Fruit fly (Drosophila melanogaster) S2 (cell line): ENCODE results near the gene ida.

Experiments
- CG8478 ChIP-seq: fragments of >200 bp; optimal IDR thresholded peaks from 2 replicates; lab custom pipeline; 2018
- CTCF ChIP-seq, 2 experiments: fragments of >200 bp; optimal IDR thresholded peaks; 2 replicates each; lab custom pipeline; 2018

ida gene

DNA sequence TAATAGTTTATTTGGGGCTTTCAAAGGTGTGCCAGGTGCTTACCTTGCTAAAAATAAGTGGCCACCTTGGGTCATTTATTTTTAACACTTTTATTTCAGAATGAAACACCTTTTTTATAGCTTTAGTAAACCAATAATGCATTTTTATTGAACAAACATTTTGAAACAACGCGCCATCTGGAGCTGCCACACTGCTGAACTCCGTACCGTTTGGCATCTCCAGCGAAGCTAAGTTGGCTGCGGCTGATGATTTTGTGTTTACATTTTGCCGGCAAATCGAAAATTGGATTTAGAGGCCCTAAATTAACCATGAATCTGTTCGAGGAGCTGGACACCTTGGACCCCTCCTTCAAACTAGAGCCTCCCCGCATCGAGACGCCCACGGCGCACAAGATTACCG, at the start of gene ida:
Gene ida, plus strand, starts transcription at position 234 of the 400 bp plus-strand sequence.
- no peak for TF ChIP-seq CG8478 (lab: Kevin White, UChicago)
- peak in 1 of 2 experiments; percentile 27 for TF ChIP-seq CTCF (optimal IDR thresholded peaks at IDR 0.05; lab: Kevin White, UChicago)

DNA sequence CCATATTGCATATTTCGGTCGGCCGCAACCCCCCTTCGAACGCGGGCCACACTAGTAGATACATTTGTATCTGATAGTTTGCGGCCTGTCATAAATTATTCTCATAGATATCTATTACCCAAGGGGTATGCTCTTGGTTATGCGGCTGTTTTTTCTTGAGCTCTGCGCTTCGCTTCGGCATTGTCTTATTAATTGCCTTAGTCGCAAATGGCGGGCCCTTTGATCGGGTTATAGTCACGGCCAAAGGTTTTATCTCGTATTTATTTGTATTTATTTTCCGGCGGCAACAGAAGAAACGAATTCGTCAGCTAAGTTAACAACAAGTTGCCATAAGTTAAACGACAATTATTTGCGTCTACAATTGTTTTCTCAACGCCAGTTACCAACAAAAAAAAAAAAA, 49.1 kb upstream of the ida start:
- TF ChIP-seq CG8478 (lab: Kevin White, UChicago) (no peak), CTCF (optimal IDR thresholded peaks at IDR 0.05; lab: Kevin White, UChicago) (no peak)

DNA sequence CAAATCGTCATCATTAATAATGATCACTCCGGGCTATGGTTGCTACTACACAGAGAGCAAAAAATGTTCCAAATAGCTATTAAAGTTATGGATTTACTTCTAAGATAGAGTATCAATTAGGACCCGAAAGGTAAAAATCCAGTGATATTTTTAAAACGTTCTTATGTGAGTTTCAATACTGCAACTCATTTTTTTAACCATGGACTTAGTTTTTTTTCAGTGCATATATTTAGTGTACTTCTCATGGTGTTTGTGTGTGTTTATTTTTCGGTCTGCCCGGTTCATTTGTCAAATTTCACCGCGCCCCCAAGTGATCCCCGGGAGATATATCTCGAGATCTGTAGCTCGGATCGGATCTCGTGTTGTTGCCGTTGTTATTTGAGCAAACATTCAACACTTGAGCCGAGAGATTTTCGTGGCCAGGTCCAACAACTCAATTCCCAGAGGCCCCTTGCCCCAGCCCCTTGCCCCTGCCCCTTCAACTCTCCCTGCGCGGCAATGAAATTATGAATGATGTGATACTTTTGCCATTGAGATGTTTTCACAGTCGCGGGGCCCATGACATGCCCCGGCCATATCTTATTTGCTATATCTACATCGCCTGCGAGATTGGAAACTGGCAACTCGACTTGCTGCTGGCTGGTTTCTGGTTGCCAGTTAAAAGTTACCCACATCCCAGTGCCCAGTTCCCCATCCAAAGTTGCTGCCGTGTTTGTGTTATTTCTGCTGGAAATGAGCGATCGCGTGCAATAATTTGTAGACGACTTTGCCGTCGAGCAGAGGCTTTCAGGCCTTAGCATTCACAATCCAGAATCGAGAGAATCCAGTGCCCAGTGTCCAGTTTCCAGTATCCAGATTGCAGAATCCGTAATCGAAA, 42.4 kb upstream of the ida start:
- TF ChIP-seq CG8478 (lab: Kevin White, UChicago) (no peak), CTCF (optimal IDR thresholded peaks at IDR 0.05; lab: Kevin White, UChicago) (no peak)

DNA sequence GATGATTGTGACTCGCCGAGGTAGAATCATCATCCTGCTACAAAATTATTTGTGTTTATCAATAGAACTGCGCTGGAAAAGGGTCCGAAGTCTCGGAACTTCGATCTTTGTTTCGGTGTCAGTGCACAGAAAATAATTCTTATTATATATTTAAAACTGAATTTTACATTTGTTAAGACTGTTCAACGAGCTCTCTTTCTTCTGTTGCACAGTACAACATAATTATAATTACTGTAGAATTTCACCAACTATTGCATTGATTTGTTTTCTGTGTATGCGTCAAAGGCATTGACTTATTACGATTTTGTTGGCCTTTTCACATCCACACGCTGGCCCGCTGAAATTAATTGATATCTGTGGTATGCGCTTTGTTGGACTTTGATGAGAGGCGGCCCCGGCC, 41.7 kb upstream of the ida start:
- TF ChIP-seq CTCF (optimal IDR thresholded peaks at IDR 0.05; lab: Kevin White, UChicago) = no peak
- no peak for TF ChIP-seq CG8478 (lab: Kevin White, UChicago)

DNA sequence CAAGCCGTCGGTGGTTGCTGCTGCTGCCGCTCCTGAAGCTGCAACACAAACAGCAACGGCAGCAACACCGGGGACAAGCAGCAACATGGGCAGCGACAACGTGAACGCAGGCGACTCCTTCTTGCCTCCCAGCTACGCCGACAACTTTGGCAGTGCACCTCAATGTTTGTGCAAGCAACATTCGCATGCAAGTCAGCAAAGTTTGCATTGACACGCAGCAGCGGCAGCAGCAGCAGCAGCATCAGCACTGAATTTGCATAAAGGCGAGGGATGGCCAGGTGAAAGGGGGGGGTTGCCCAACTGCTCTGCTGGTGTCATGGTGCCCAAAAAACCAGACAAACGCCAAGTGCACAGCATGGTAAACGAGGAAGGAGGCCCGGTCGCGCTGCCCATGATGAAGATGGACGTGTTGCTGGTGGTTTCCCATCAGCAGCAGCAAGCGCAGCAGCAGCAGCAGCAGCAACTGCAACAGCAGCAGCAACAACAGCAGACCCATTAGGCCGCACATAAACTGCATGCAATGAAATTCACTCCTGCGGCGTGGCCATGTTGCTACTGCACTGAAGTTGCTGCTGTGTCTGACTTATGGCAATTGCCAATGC, 39.8 kb upstream of the ida start:
- no peak for TF ChIP-seq CG8478 (lab: Kevin White, UChicago)
- no peak for TF ChIP-seq CTCF (optimal IDR thresholded peaks at IDR 0.05; lab: Kevin White, UChicago)

DNA sequence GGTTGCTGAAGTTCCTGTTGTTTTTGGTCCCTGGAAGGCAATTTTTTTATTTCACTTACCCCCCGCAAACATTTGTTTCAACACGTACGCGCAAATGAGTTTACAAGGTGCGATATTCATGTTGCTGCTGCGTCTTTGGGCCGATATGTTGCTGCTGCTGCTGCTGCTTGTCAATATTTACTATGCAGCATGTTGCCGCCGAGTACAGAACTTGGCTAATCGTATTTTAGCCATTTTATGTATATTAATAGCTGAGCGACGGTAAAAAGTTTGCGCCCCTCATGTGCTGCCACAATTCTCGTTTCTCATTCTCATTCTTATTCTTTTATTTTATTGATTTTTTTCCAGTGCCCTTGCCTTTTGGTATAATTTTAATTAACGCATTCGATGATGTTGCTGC, 38.7 kb upstream of the ida start:
- TF ChIP-seq CTCF (optimal IDR thresholded peaks at IDR 0.05; lab: Kevin White, UChicago) (no peak), CG8478 (lab: Kevin White, UChicago) (no peak)

DNA sequence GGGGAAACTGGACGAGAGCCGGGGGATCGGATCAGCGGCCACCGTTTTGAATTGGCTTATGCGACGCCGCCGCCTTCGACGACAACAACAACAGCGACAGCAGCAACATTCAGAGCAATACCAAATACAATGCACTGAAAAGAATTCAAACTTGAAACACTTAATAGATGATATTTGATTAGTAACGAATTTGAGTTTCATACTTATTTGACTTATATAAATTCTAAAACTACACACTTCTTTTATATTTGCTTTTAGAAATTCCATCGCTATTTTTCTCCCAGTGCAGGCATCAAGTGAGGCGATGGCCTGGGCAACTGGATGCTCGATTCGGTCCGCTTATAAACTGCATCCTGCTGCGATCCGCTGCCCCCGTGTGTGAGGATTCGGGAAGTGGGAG, 37.1 kb upstream of the ida start:
- TF ChIP-seq CG8478 (lab: Kevin White, UChicago) (no peak), CTCF (optimal IDR thresholded peaks at IDR 0.05; lab: Kevin White, UChicago) (no peak)

DNA sequence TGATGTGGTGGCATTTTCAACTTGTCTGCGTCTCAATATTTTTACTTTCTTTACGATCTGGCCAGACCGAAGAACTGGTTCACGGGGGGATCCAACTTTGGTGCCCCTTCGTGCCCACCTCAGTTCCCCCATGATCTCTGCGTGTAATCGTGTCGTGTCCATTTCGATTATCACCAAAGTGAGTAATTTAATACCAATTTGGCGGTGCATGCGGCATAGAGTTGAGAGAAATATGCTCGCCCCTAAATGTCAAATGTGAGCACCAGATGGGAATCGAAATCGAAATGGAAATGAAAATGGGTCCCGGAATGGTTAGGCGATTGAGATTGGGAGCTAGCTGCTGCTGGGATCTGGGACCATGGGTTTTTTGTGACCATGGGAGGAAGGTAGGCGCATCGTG, 33.9 kb upstream of the ida start:
- TF ChIP-seq CTCF (optimal IDR thresholded peaks at IDR 0.05; lab: Kevin White, UChicago) (no peak), CG8478 (lab: Kevin White, UChicago) (no peak)

DNA sequence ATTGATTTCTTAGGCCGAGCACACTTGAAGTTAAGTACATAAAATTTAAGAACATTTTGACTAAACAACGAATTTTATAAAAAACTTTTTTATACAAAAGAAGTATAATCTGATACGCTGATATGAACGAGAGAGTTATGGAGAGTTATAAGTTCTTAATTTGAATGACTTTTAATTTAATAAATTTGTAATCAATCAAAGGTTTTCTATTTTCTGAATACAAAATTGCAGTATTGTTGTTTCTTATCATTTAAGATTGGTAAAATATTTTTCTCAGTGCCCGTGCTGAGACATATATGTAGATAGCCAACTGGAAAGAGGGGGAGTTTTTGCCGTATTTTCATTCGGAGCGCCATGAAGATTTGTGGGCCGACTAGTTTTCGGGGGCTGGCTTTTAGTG, 32.0 kb upstream of the ida start:
- TF ChIP-seq CG8478 (lab: Kevin White, UChicago) = no peak
- TF ChIP-seq CTCF (optimal IDR thresholded peaks at IDR 0.05; lab: Kevin White, UChicago) = no peak

DNA sequence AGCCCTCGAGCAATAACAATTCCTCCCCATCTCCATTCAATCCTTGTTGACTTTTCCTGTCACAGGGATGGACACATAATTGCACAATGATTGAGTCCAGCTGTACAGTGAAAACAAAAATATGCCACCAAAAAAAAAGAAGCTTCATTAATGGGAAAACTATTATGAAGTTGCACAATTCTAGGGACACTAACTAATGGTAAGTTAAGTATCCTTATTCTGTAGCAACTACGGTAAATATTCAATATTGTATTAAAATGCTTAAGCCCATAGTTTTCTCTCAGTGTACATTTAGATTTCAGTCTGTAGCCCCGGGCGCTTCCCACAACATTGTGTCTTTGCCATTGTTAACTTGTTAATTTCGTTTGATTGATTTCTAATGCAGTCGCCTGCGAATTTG, 30.1 kb upstream of the ida start:
- no peak for TF ChIP-seq CTCF (optimal IDR thresholded peaks at IDR 0.05; lab: Kevin White, UChicago)
- no peak for TF ChIP-seq CG8478 (lab: Kevin White, UChicago)

DNA sequence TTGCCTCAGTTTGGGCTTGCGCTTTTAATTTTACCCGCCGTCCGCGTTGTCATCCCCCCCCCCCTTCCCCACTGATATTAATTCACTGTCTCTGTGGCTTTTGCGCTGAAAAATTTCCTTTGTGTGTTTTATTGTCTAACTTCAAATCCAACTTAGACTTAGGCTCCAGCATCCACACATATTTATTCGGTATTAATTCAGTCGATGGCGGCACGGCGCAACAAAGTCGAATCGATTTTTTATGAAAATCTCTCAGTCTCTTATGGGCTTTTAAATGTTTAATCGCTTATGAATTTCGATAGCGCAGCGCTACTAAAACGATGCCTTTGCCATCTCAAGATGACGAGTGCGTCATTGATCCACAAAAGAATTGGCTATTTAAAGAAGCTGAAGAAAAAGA, 29.1 kb upstream of the ida start:
- TF ChIP-seq CG8478 (lab: Kevin White, UChicago) (no peak), CTCF (optimal IDR thresholded peaks at IDR 0.05; lab: Kevin White, UChicago) (no peak)

DNA sequence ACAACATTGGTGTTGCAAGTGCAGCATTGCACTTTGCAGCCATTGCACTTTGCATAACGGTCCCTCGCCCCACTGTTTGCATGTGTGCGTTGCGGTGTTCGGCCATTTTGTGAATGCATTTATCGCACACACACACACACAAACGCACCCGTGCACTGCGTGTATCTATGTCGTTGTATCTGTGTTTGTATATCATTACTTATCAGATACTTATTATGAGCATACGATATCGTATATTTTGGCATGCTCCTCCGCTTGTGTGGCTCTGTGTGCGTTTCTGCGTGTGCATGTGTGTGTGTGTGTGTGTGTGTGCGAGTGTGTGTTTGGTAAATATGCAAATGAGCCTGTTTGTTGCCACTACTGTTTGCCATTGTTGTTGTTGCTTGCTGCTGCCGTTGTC, 28.3 kb upstream of the ida start:
- TF ChIP-seq CTCF (optimal IDR thresholded peaks at IDR 0.05; lab: Kevin White, UChicago) (no peak), CG8478 (lab: Kevin White, UChicago) (no peak)

DNA sequence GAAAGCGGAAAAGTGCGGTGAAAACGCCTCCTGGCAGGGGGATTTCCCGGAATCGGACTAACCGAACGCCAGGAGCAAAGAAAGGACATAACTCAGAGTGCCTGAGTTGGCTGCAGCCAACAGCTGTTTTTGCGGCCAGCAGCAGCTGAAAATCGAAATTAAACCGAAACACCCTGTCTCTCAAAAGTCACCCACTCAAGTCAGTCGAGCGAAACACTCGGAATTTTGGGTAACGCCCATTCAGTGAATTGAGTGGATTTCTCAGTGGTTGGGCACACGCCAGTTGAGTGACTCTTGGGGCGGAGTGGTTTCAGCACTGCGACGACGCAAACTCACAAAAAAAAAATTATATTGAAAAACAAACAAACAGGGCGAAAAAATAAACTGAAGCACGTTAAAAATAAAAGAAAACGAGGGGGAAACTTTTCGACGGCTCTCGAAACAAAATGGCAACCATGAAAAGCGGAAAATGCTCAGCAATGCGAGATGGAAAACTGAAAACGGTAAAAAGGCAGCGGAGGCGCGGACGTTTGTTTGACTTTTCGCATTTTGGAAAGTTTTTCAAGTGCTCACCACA, 26.3 kb upstream of the ida start:
- no peak for TF ChIP-seq CTCF (optimal IDR thresholded peaks at IDR 0.05; lab: Kevin White, UChicago)
- no peak for TF ChIP-seq CG8478 (lab: Kevin White, UChicago)

DNA sequence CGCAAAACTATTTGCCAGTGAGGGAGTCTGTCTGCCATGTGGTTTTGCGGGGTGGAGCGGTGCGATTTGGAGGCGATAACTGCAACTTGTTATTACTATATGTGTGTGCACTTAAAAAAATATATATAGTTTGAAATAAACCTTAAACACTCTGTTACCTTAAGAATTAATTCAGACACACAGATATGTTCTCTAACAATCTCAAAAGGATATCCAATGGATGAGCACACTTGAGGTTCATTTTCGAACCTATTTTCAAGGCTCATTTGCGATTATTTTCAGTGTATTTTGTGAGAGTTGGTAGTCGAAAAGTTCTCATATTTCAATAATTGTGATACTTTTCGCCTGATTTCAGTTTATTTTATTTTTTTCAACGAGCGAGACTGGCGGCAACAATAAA, 23.1 kb upstream of the ida start:
- no peak for TF ChIP-seq CG8478 (lab: Kevin White, UChicago)
- TF ChIP-seq CTCF (optimal IDR thresholded peaks at IDR 0.05; lab: Kevin White, UChicago) = no peak

DNA sequence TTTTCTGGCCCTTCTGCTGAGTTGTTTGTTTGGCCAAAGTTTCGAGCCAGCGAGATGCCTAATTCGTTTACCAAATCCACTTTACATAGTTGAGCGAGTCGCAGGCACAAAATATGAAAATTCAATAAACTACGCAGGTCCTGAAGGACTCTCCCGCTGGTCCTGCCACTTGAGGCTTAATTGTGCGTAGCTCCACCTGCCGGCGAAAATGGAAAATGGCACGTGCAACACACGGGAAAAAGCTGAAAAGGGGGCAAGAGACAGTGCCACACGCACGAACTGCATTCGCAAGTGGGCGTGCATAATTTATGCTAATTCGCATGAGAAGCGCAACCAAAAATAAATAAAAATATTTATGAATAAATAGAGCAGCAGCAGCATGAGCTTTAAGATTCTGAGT, 19.2 kb upstream of the ida start:
- no peak for TF ChIP-seq CG8478 (lab: Kevin White, UChicago)
- TF ChIP-seq CTCF (optimal IDR thresholded peaks at IDR 0.05; lab: Kevin White, UChicago) = peak; percentile 60 to 64
